Fruit fly (Drosophila melanogaster) whole organism, pupa: ENCODE measurements around the gene CG5071.

Experiments
- CG10348 ChIP-seq: fragments of 200-800 bp; sonication (Bioruptor generic); IDR thresholded peaks from 2 replicates; pipeline ENCODE4 v1.3.6; 2022; ENCODE audit warnings: missing biosample characterization, missing genetic modification characterization
- CG12605 ChIP-seq: fragments of 200-800 bp; sonication (Bioruptor generic); IDR thresholded peaks from 2 replicates; pipeline ENCODE4 v1.3.6; 2022; ENCODE audit warnings: missing biosample characterization, missing genetic modification characterization
- CG4496 ChIP-seq: fragments of 200-800 bp; sonication (Bioruptor generic); IDR thresholded peaks from 3 replicates; pipeline ENCODE4 v1.3.6; 2022; ENCODE audit warnings: missing biosample characterization, missing genetic modification characterization
- CG8159 ChIP-seq: fragments of 200-800 bp; sonication (Bioruptor generic); optimal IDR thresholded peaks from 3 replicates; lab custom pipeline; 2018; ENCODE audit warnings: missing biosample characterization, mild to moderate bottlenecking, missing genetic modification characterization, moderate library complexity
- EcR ChIP-seq: fragments of 200-800 bp; sonication (Bioruptor generic); optimal IDR thresholded peaks from 3 replicates; lab custom pipeline; 2019; ENCODE audit warnings: missing biosample characterization, missing genetic modification characterization, mild to moderate bottlenecking, moderate library complexity, missing genetic modification reagents

dm6 chr3R:25591500-25591899, 26.7 kb upstream of the CG5071 start:
- TF ChIP-seq CG12605 (no peak), CG8159 (tag; lab: Kevin White, UChicago) (no peak), EcR (no peak), CG10348 (no peak), CG4496 (GFP tag; lab: Robert Waterston, UW) (no peak)
